Fruit fly (Drosophila melanogaster): ENCODE data around the gene CG34008.

CG34008 gene

dm6 chr3R:20595145-20595812 is 14.0 kb upstream of the CG34008 start:
- TF ChIP-seq salr (GFP tag; optimal IDR thresholded peaks at IDR 0.05) (peak in 1 of 2 experiments; percentile 5), CG6276 (GFP tag; optimal IDR thresholded peaks at IDR 0.05) (peak; percentile 12), CG10669 (GFP tag; optimal IDR thresholded peaks at IDR 0.05) (no peak), Eip78C (GFP tag) (peak; percentile 66), CG32006 (GFP tag; optimal IDR thresholded peaks at IDR 0.05) (peak; percentile 27)

- TF ChIP-seq CG31627 (GFP tag; optimal IDR thresholded peaks at IDR 0.05) (peak; percentile 42), CG8119 (GFP tag; IDR thresholded peaks at IDR 0.05) (peak; percentile 94), ss (GFP tag; optimal IDR thresholded peaks at IDR 0.05) (peak; percentile 92 to 94), Hr38 (GFP tag; optimal IDR thresholded peaks at IDR 0.05) (no peak), Met (GFP tag; optimal IDR thresholded peaks at IDR 0.05) (peak; percentile 65), svp (GFP tag) (peak; percentile 85), CG10631 (GFP tag; optimal IDR thresholded peaks at IDR 0.05) (peak; percentile 95), cyc (GFP tag; optimal IDR thresholded peaks at IDR 0.05) (peak; percentile 74), esn (GFP tag; optimal IDR thresholded peaks at IDR 0.05) (peak; percentile 86), Ets21C (GFP tag; optimal IDR thresholded peaks at IDR 0.05) (peak; percentile 31), CG7368 (GFP tag; optimal IDR thresholded peaks at IDR 0.05) (peak; percentile 78), CG11902 (GFP tag; optimal IDR thresholded peaks at IDR 0.05) (peak; percentile 73), Hr4 (GFP tag; optimal IDR thresholded peaks at IDR 0.05) (peak; percentile 63), pdm3 (GFP tag; optimal IDR thresholded peaks at IDR 0.05) (peak; percentile 68), eg (GFP tag; IDR thresholded peaks at IDR 0.05) (peak; percentile 75), CG34406 (GFP tag; optimal IDR thresholded peaks at IDR 0.05) (peak; percentile 93), salr (GFP tag; optimal IDR thresholded peaks at IDR 0.05) (peak; percentile 35 to 91), acj6 (GFP tag; optimal IDR thresholded peaks at IDR 0.05) (peak; percentile 90), fkh (GFP tag; optimal IDR thresholded peaks at IDR 0.05) (peak; percentile 73), CG11294 (GFP tag; IDR thresholded peaks at IDR 0.05) (peak; percentile 62; the same call in 1 of the 2 replicates), fd59A (GFP tag; optimal IDR thresholded peaks at IDR 0.05) (peak; percentile 80), Eip75B (GFP tag; optimal IDR thresholded peaks at IDR 0.05) (peak; percentile 72), Eip93F (GFP tag; optimal IDR thresholded peaks at IDR 0.05) (peak; percentile 67), CG8319 (GFP tag; optimal IDR thresholded peaks at IDR 0.05) (peak; percentile 59), achi (GFP tag; optimal IDR thresholded peaks at IDR 0.05) (peak; percentile 90), CG3032 (tag; optimal IDR thresholded peaks at IDR 0.05) (peak; percentile 94), CG3919 (GFP tag; optimal IDR thresholded peaks at IDR 0.05) (peak; percentile 91), Sox15 (GFP tag; optimal IDR thresholded peaks at IDR 0.05) (peak; percentile 73), Sox102F (GFP tag; optimal IDR thresholded peaks at IDR 0.05) (peak; percentile 65), Ets96B (tag; optimal IDR thresholded peaks at IDR 0.05) (peak; percentile 95), fd85E (GFP tag; optimal IDR thresholded peaks at IDR 0.05) (peak; percentile 69), CG11762 (GFP tag; optimal IDR thresholded peaks at IDR 0.05; ENCODE audit: insufficient read depth) (peak; percentile 82), topi (GFP tag; optimal IDR thresholded peaks at IDR 0.05) (peak; percentile 77), CG6792 (GFP tag; optimal IDR thresholded peaks at IDR 0.05) (peak; percentile 88), dsx (GFP tag; optimal IDR thresholded peaks at IDR 0.05; ENCODE audit: poor library complexity, severe bottlenecking) (peak; percentile 93), Lpt (GFP tag; optimal IDR thresholded peaks at IDR 0.05) (peak; percentile 91), CG6854 (GFP tag; optimal IDR thresholded peaks at IDR 0.05) (peak; percentile 54), CG6163 (GFP tag; IDR thresholded peaks at IDR 0.05) (peak; percentile 84), CG32006 (GFP tag; optimal IDR thresholded peaks at IDR 0.05) (peak; percentile 91), CG1621 (tag; optimal IDR thresholded peaks at IDR 0.05) (peak; percentile 65), Blimp-1 (GFP tag; optimal IDR thresholded peaks at IDR 0.05) (peak; percentile 90), spab (GFP tag; optimal IDR thresholded peaks at IDR 0.05) (peak; percentile 92), vri (GFP tag; optimal IDR thresholded peaks at IDR 0.05) (peak; percentile 54), Eip78C (GFP tag) (peak; percentile 98)
Observed at dm6 chr3R:20594194-20595144, 13.1 kb upstream of the CG34008 start.
